Fruit fly (Drosophila melanogaster): ENCODE results near the gene alpha-Est5.

DNA sequence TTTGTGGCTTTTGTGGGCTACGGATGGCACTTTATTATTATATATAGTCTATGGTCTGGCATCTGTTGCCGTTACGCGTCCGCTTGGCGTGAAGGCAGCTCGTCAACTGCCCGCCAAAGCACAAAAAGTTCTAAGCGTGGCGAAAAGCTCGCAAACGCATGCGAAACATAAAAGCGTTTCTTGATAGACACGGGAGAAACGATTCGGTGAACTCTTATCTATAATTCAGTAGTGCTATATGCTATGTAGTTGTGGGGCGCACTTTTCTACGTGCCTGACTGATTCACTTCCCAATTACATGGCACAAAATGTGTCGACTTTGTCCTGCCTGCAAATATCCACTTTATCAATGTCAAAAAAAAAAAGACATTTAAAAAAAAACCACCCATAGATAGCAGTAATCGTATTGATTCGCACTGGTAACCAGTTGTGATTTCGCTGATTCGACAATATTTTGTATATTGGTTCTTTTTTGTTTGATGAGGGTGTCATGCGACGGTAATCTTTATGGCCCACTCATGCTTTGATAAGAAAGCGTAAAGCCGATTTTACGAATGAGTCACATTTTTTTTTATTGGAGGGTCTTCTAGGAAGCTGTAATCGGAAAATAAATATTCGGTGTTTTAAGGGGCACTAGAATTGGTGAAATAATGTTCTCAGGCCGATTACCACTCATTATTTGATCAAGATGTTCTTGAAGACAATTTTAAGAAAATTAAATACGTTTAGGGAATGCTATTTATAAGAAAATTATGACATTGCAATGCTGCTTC lies 31.0 kb downstream of the alpha-Est5 start, which contains the start of gene alpha-Est9:
- no peak for TF ChIP-seq zf30C (GFP tag; optimal IDR thresholded peaks at IDR 0.05)
- TF ChIP-seq CG16779 (GFP tag; IDR thresholded peaks at IDR 0.05), result no peak
- no peak for TF ChIP-seq CG13624 (GFP tag; optimal IDR thresholded peaks at IDR 0.05)
- TF ChIP-seq sisA (GFP tag; IDR thresholded peaks at IDR 0.05), result no peak
- peak; percentile 25; the same call in 1 of the 3 replicates for TF ChIP-seq dysf (GFP tag; IDR thresholded peaks at IDR 0.05)
- no peak for TF ChIP-seq crc (GFP tag; optimal IDR thresholded peaks at IDR 0.05)
- peak; percentile 18; the same call in 1 of the 2 replicates for TF ChIP-seq CG32532 (GFP tag; IDR thresholded peaks at IDR 0.05)
- no peak for TF ChIP-seq CG2889 (GFP tag; IDR thresholded peaks at IDR 0.05)
- TF ChIP-seq sug (tag; optimal IDR thresholded peaks at IDR 0.05), result peak; percentile 67
